Worm (Caenorhabditis elegans) whole organism, L3 larva: ENCODE results near the gene ZC395.4.

ENCODE experiments used
- R02D3.7 ChIP-seq: fragments of 150-350 bp; optimal IDR thresholded peaks from 2 replicates; lab custom pipeline; 2014; ENCODE audit warnings: missing biosample characterization, missing genetic modification characterization
- ZK546.5 ChIP-seq: sonication (generic microtip); optimal IDR thresholded peaks from 2 replicates; lab custom pipeline; 2017; ENCODE audit warnings: missing biosample characterization, missing genetic modification characterization
- aly-2 ChIP-seq: fragments of 150-350 bp; optimal IDR thresholded peaks from 2 replicates; lab custom pipeline; 2014; ENCODE audit warnings: missing biosample characterization, missing genetic modification characterization
- ama-1 ChIP-seq: fragments of 150-350 bp; optimal IDR thresholded peaks from 2 replicates; lab custom pipeline; 2018
- ceh-16 ChIP-seq: sonication (generic microtip); optimal IDR thresholded peaks from 2 replicates; lab custom pipeline; 2017; ENCODE audit warnings: missing biosample characterization, missing genetic modification characterization
- ceh-28 ChIP-seq: fragments of 150-350 bp; optimal IDR thresholded peaks from 2 replicates; lab custom pipeline; 2014; ENCODE audit warnings: missing biosample characterization, missing genetic modification reagents, missing genetic modification characterization
- ceh-82 ChIP-seq: fragments of 150-350 bp; optimal IDR thresholded peaks from 2 replicates; lab custom pipeline; 2014; ENCODE audit warnings: missing biosample characterization, missing genetic modification characterization
- ceh-9 ChIP-seq: sonication (generic microtip); optimal IDR thresholded peaks from 2 replicates; lab custom pipeline; 2018; ENCODE audit warnings: missing biosample characterization, missing genetic modification characterization
- daf-12 ChIP-seq: fragments of 150-350 bp; optimal IDR thresholded peaks from 2 replicates; lab custom pipeline; 2014; ENCODE audit warnings: missing biosample characterization, missing genetic modification reagents, missing genetic modification characterization
- egl-27 ChIP-seq: sonication (generic microtip); optimal IDR thresholded peaks from 4 replicates; lab custom pipeline; 2017; ENCODE audit warnings: missing biosample characterization, missing genetic modification reagents, missing genetic modification characterization
- egl-5 ChIP-seq: fragments of 150-350 bp; optimal IDR thresholded peaks from 2 replicates; lab custom pipeline; 2017; ENCODE audit warnings: missing biosample characterization, missing genetic modification reagents, missing genetic modification characterization, inconsistent platforms
- elt-1 ChIP-seq: fragments of 150-350 bp; optimal IDR thresholded peaks from 2 replicates; lab custom pipeline; 2014; ENCODE audit warnings: missing biosample characterization, missing genetic modification characterization
- elt-2 ChIP-seq: sonication (generic microtip); optimal IDR thresholded peaks from 2 replicates; lab custom pipeline; 2016; ENCODE audit warnings: missing genetic modification reagents, mild to moderate bottlenecking, missing genetic modification characterization, missing compliant biosample characterization
- elt-3 ChIP-seq, 3 experiments: fragments of 150-350 bp in 1 of 3; sonication (generic microtip) in 2 of 3; optimal IDR thresholded peaks; 2 replicates in 2 of 3; 4 replicates in 1 of 3; lab custom pipeline; 2014 to 2017; ENCODE audit warnings: missing biosample characterization in 3 of 3, missing genetic modification characterization in 3 of 3
- fkh-10 ChIP-seq: sonication (generic microtip); optimal IDR thresholded peaks from 2 replicates; lab custom pipeline; 2017; ENCODE audit warnings: missing biosample characterization, missing genetic modification reagents, missing genetic modification characterization
- fkh-2 ChIP-seq: fragments of 150-350 bp; optimal IDR thresholded peaks from 2 replicates; lab custom pipeline; 2014; ENCODE audit warnings: missing biosample characterization, missing genetic modification reagents, missing genetic modification characterization
- fos-1 ChIP-seq: fragments of 150-350 bp; optimal IDR thresholded peaks from 2 replicates; lab custom pipeline; 2014; ENCODE audit warnings: missing biosample characterization, missing genetic modification characterization
- hmg-11 ChIP-seq: sonication (generic microtip); optimal IDR thresholded peaks from 2 replicates; lab custom pipeline; 2016; ENCODE audit warnings: missing genetic modification characterization, missing compliant biosample characterization
- jun-1 ChIP-seq: fragments of 150-350 bp; optimal IDR thresholded peaks from 2 replicates; lab custom pipeline; 2014; ENCODE audit warnings: missing biosample characterization, missing genetic modification reagents, missing genetic modification characterization
- lin-15B ChIP-seq: fragments of 150-350 bp; optimal IDR thresholded peaks from 2 replicates; lab custom pipeline; 2014; ENCODE audit warnings: missing biosample characterization, missing genetic modification characterization
- lin-39 ChIP-seq: fragments of 150-350 bp; optimal IDR thresholded peaks from 2 replicates; lab custom pipeline; 2018; ENCODE audit warnings: missing biosample characterization, missing genetic modification reagents, missing genetic modification characterization
- lsy-12 ChIP-seq: sonication (generic microtip); optimal IDR thresholded peaks from 2 replicates; lab custom pipeline; 2016; ENCODE audit warnings: mild to moderate bottlenecking, missing genetic modification characterization, missing compliant biosample characterization
- mdl-1 ChIP-seq: fragments of 150-350 bp; optimal IDR thresholded peaks from 2 replicates; lab custom pipeline; 2014; ENCODE audit warnings: missing biosample characterization, missing genetic modification characterization
- mml-1 ChIP-seq: fragments of 150-350 bp; sonication (generic microtip); optimal IDR thresholded peaks from 3 replicates; lab custom pipeline; 2014; ENCODE audit warnings: missing biosample characterization, missing genetic modification characterization
- nfya-1 ChIP-seq: sonication (generic microtip); optimal IDR thresholded peaks from 2 replicates; lab custom pipeline; 2017; ENCODE audit warnings: missing genetic modification characterization, mild to moderate bottlenecking, missing compliant biosample characterization, antibody characterized with exemption, moderate library complexity; ENCODE audit not compliant: insufficient read depth
- nhr-11 ChIP-seq: fragments of 150-350 bp; optimal IDR thresholded peaks from 2 replicates; lab custom pipeline; 2014; ENCODE audit warnings: missing biosample characterization, missing genetic modification characterization
- nhr-12 ChIP-seq: fragments of 150-350 bp; optimal IDR thresholded peaks from 2 replicates; lab custom pipeline; 2014; ENCODE audit warnings: missing biosample characterization, missing genetic modification characterization
- nhr-23 ChIP-seq: fragments of 150-350 bp; optimal IDR thresholded peaks from 2 replicates; lab custom pipeline; 2014; ENCODE audit warnings: missing biosample characterization, missing genetic modification reagents, missing genetic modification characterization
- nhr-237 ChIP-seq: fragments of 150-350 bp; optimal IDR thresholded peaks from 2 replicates; lab custom pipeline; 2014; ENCODE audit warnings: missing biosample characterization, missing genetic modification characterization
- nhr-25 ChIP-seq: sonication (generic microtip); optimal IDR thresholded peaks from 2 replicates; lab custom pipeline; 2017; ENCODE audit warnings: missing biosample characterization, missing genetic modification characterization
- nhr-28 ChIP-seq: fragments of 150-350 bp; optimal IDR thresholded peaks from 2 replicates; lab custom pipeline; 2014; ENCODE audit warnings: missing biosample characterization, missing genetic modification characterization
- nhr-43 ChIP-seq: sonication (generic microtip); optimal IDR thresholded peaks from 2 replicates; lab custom pipeline; 2016; ENCODE audit warnings: mild to moderate bottlenecking, missing genetic modification characterization, missing compliant biosample characterization; ENCODE audit not compliant: poor library complexity, severe bottlenecking
- nhr-67 ChIP-seq: fragments of 150-350 bp; optimal IDR thresholded peaks from 2 replicates; lab custom pipeline; 2014; ENCODE audit warnings: missing biosample characterization, missing genetic modification characterization
- nhr-76 ChIP-seq: fragments of 150-350 bp; sonication (generic microtip); optimal IDR thresholded peaks from 5 replicates; lab custom pipeline; 2014; ENCODE audit warnings: missing biosample characterization, missing genetic modification characterization
- nhr-77 ChIP-seq: fragments of 150-350 bp; optimal IDR thresholded peaks from 2 replicates; lab custom pipeline; 2014; ENCODE audit warnings: missing biosample characterization, missing genetic modification characterization
- pha-4 ChIP-seq: fragments of 150-350 bp; optimal IDR thresholded peaks from 2 replicates; lab custom pipeline; 2014; ENCODE audit warnings: missing biosample characterization, missing genetic modification reagents, missing genetic modification characterization
- pqm-1 ChIP-seq: fragments of 150-350 bp; optimal IDR thresholded peaks from 2 replicates; lab custom pipeline; 2017; ENCODE audit warnings: missing biosample characterization, missing genetic modification characterization, inconsistent platforms
- sea-2 ChIP-seq: fragments of 150-350 bp; sonication (generic microtip); optimal IDR thresholded peaks from 4 replicates; lab custom pipeline; 2014; ENCODE audit warnings: missing biosample characterization, missing genetic modification reagents, missing genetic modification characterization
- skn-1 ChIP-seq: fragments of 150-350 bp; optimal IDR thresholded peaks from 2 replicates; lab custom pipeline; 2014; ENCODE audit warnings: missing biosample characterization, missing genetic modification characterization
- snpc-4 ChIP-seq: fragments of 150-350 bp; optimal IDR thresholded peaks from 2 replicates; lab custom pipeline; 2014; ENCODE audit warnings: missing biosample characterization, missing genetic modification characterization
- tbx-2 ChIP-seq: sonication (generic microtip); optimal IDR thresholded peaks from 2 replicates; lab custom pipeline; 2016; ENCODE audit warnings: mild to moderate bottlenecking, missing genetic modification characterization, missing compliant biosample characterization
- unc-39 ChIP-seq: sonication (generic microtip); optimal IDR thresholded peaks from 4 replicates; lab custom pipeline; 2017; ENCODE audit warnings: missing biosample characterization, missing genetic modification characterization
- unc-62 ChIP-seq: fragments of 150-350 bp; sonication (generic microtip); optimal IDR thresholded peaks from 4 replicates; lab custom pipeline; 2014; ENCODE audit warnings: missing biosample characterization, missing genetic modification reagents, missing genetic modification characterization
- zag-1 ChIP-seq: fragments of 150-350 bp; optimal IDR thresholded peaks from 2 replicates; lab custom pipeline; 2014; ENCODE audit warnings: missing biosample characterization, missing genetic modification characterization
- ztf-11 ChIP-seq: fragments of 150-350 bp; optimal IDR thresholded peaks from 2 replicates; lab custom pipeline; 2014; ENCODE audit warnings: missing biosample characterization, missing genetic modification characterization
- ztf-4 ChIP-seq: fragments of 150-350 bp; optimal IDR thresholded peaks from 2 replicates; lab custom pipeline; 2014; ENCODE audit warnings: missing biosample characterization, missing genetic modification characterization

The ZC395.4 gene

DNA sequence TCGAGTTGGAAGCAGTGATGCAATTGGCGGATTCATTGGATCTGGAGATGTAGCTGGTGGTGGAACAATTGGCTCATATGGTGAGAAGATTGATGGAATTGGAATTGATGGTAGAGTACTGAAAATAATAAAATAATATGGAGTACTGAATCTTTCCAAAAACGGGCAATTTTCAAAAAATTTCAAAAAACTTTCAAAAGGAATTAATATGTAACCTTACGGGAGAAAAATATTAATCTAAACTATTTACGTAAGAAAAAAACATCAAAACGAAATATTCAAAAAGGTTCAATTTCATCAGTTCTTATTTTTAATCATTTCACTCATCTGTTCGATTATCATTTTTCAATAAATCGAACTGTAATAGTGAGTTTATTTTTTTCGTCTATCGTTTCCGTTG lies at the start of gene ZC395.4:
Gene ZC395.4, plus strand, starts transcription at position 301 of the 400 bp plus-strand sequence.
- no peak for TF ChIP-seq ceh-82 (tag; lab: Kevin White, UChicago)
- no peak for TF ChIP-seq nhr-11 (tag; lab: Kevin White, UChicago)
- TF ChIP-seq nhr-12: no peak
- TF ChIP-seq egl-5 (tag; lab: Kevin White, UChicago): no peak
- no peak for TF ChIP-seq fkh-2 (tag; lab: Kevin White, UChicago)

DNA sequence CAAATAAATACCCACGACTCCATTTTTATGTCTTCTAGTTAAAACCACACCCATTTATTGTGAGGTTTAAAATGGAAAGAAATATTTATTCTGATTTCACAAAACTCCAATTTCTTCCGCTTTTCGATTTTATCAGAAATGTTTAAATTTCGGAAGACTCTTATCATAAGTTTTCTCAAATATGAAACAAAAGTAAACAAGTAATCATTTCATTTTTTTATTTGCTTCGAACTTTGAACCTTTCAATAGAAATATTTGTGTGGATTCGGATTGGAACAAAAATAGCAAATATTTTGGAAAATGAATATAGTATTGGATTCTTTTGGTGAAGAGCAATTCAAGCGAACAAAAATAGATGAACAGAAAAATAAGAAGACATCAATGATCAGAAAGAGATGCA lies 48.1 kb upstream of the ZC395.4 start:
- TF ChIP-seq ceh-82 (tag; lab: Kevin White, UChicago): no peak
- TF ChIP-seq pha-4 (tag; lab: Kevin White, UChicago): peak; percentile 91
- no peak for TF ChIP-seq ZK546.5 (tag; lab: Kevin White, UChicago)

- TF ChIP-seq ceh-82 (tag; lab: Kevin White, UChicago): no peak
- no peak for TF ChIP-seq jun-1
- TF ChIP-seq nhr-11 (tag; lab: Kevin White, UChicago): no peak
- TF ChIP-seq nhr-77 (tag; lab: Kevin White, UChicago): no peak
- TF ChIP-seq ceh-28 (tag; lab: Kevin White, UChicago): no peak
- no peak for TF ChIP-seq fkh-2 (tag; lab: Kevin White, UChicago)
- TF ChIP-seq fos-1 (tag; lab: Kevin White, UChicago): no peak
- TF ChIP-seq snpc-4 (tag; lab: Kevin White, UChicago): no peak
- peak; percentile 97 for TF ChIP-seq pha-4 (tag; lab: Kevin White, UChicago)
- TF ChIP-seq, all 47 proteins: peak for 1
Observed at ce11 chrIII:5222777-5223176, 47.1 kb upstream of the ZC395.4 start.

ce11 chrIII:5224908-5225307 lies 45.0 kb upstream of the ZC395.4 start:
- TF ChIP-seq ztf-11 (tag; lab: Kevin White, UChicago): no peak
- no peak for TF ChIP-seq ztf-4 (tag; lab: Kevin White, UChicago)
- no peak for TF ChIP-seq sea-2 (GFP tag; lab: Kevin White, UChicago)
- no peak for TF ChIP-seq nhr-28
- no peak for TF ChIP-seq hmg-11 (tag; lab: Kevin White, UChicago)
- TF ChIP-seq nhr-43 (tag; lab: Kevin White, UChicago): no peak
- no peak for TF ChIP-seq nhr-237 (tag; lab: Kevin White, UChicago)
- no peak for TF ChIP-seq mdl-1 (tag; lab: Kevin White, UChicago)
- no peak for TF ChIP-seq ceh-28 (tag; lab: Kevin White, UChicago)
- TF ChIP-seq jun-1: peak; percentile 44
- TF ChIP-seq lsy-12 (tag; lab: Kevin White, UChicago): no peak
- TF ChIP-seq nhr-77 (tag; lab: Kevin White, UChicago): no peak
- TF ChIP-seq snpc-4 (tag; lab: Kevin White, UChicago): no peak
- TF ChIP-seq nhr-76 (tag; lab: Kevin White, UChicago): no peak
- TF ChIP-seq nhr-25 (tag; lab: Kevin White, UChicago): no peak
- no peak for TF ChIP-seq daf-12 (tag; lab: Kevin White, UChicago)
- peak; percentile 12 for TF ChIP-seq pqm-1
- no peak for TF ChIP-seq elt-1 (tag; lab: Kevin White, UChicago)
- no peak for TF ChIP-seq nhr-12
- no peak for TF ChIP-seq nhr-67
- no peak for TF ChIP-seq egl-5 (tag; lab: Kevin White, UChicago)
- TF ChIP-seq egl-27: peak; percentile 3
- no peak for TF ChIP-seq elt-3 (tag; optimal IDR thresholded peaks at IDR 0.05; lab: Kevin White, UChicago)
- TF ChIP-seq lin-39 (tag; lab: Kevin White, UChicago): no peak
- TF ChIP-seq aly-2 (tag; lab: Kevin White, UChicago): no peak
- no peak for TF ChIP-seq ZK546.5 (tag; lab: Kevin White, UChicago)
- no peak for TF ChIP-seq fkh-10 (GFP tag; lab: Kevin White, UChicago)
- TF ChIP-seq nhr-11 (tag; lab: Kevin White, UChicago): no peak
- TF ChIP-seq tbx-2: no peak
- no peak for TF ChIP-seq ceh-82 (tag; lab: Kevin White, UChicago)
- TF ChIP-seq ama-1 (lab: Kevin White, UChicago): peak; percentile 20
- no peak for TF ChIP-seq unc-62 (GFP tag; lab: Kevin White, UChicago)
- no peak for TF ChIP-seq ceh-16
- no peak for TF ChIP-seq unc-39 (tag; lab: Kevin White, UChicago)
- TF ChIP-seq elt-2 (tag; lab: Kevin White, UChicago): peak; percentile 37
- peak; percentile 44 for TF ChIP-seq nhr-23
- no peak for TF ChIP-seq skn-1 (tag; lab: Kevin White, UChicago)
- no peak for TF ChIP-seq fkh-2 (tag; lab: Kevin White, UChicago)
- no peak for TF ChIP-seq ceh-9 (tag; lab: Kevin White, UChicago)
- TF ChIP-seq lin-15B (tag; lab: Kevin White, UChicago): no peak
- peak; percentile 10 for TF ChIP-seq fos-1 (tag; lab: Kevin White, UChicago)
- TF ChIP-seq R02D3.7 (tag; lab: Kevin White, UChicago): no peak
- peak; percentile 12 for TF ChIP-seq pha-4 (tag; lab: Kevin White, UChicago)
- no peak for TF ChIP-seq zag-1 (tag; lab: Kevin White, UChicago)
- TF ChIP-seq mml-1: no peak
- peak; percentile 28 for TF ChIP-seq nfya-1
